Worm (Caenorhabditis elegans) whole organism, L1 larva: ENCODE results near the gene clc-7.
A peak's percentile ranks its signal among the peaks of the same experiment; 100 is the strongest.

Experiments
- C16A3.4 ChIP-seq: fragments of 150-350 bp; optimal IDR thresholded peaks from 2 replicates; lab custom pipeline; 2014; ENCODE audit warnings: missing biosample characterization, missing genetic modification characterization
- aha-1 ChIP-seq: fragments of 150-350 bp; optimal IDR thresholded peaks from 2 replicates; lab custom pipeline; 2014; ENCODE audit warnings: missing biosample characterization, missing genetic modification characterization
- alr-1 ChIP-seq: fragments of 200-800 bp; sonication (Bioruptor generic); optimal IDR thresholded peaks from 2 replicates; lab custom pipeline; 2018; ENCODE audit warnings: borderline replicate concordance, mild to moderate bottlenecking, missing genetic modification characterization, missing compliant biosample characterization
- ama-1 ChIP-seq: fragments of 150-350 bp; optimal IDR thresholded peaks from 2 replicates; lab custom pipeline; 2014
- blmp-1 ChIP-seq: fragments of 150-350 bp; optimal IDR thresholded peaks from 2 replicates; lab custom pipeline; 2014; ENCODE audit warnings: missing biosample characterization, missing genetic modification characterization
- ceh-8 ChIP-seq: fragments of 200-800 bp; sonication (Bioruptor generic); optimal IDR thresholded peaks from 2 replicates; lab custom pipeline; 2018; ENCODE audit warnings: mild to moderate bottlenecking, missing genetic modification characterization, moderate library complexity, missing compliant biosample characterization
- ceh-82 ChIP-seq, 3 experiments: fragments of 150-350 bp in 1 of 3; sonication (generic microtip) in 2 of 3; optimal IDR thresholded peaks; 2 replicates each; lab custom pipeline; 2014 to 2017; ENCODE audit warnings: missing biosample characterization in 3 of 3, missing genetic modification characterization in 3 of 3
- ceh-90 ChIP-seq: sonication (generic microtip); optimal IDR thresholded peaks from 2 replicates; lab custom pipeline; 2016; ENCODE audit warnings: missing genetic modification characterization, missing compliant biosample characterization
- dsc-1 ChIP-seq: sonication (generic microtip); optimal IDR thresholded peaks from 2 replicates; lab custom pipeline; 2016; ENCODE audit warnings: mild to moderate bottlenecking, missing genetic modification characterization, missing compliant biosample characterization
- efl-1 ChIP-seq, 4 experiments: fragments of 150-350 bp; optimal IDR thresholded peaks in 3 of 4; peaks in 1 of 4; 1 replicate in 1 of 4; 2 replicates in 3 of 4; lab custom pipeline; 2014; ENCODE audit warnings: missing biosample characterization in 2 of 4, missing genetic modification characterization in 2 of 4, missing genetic modification reagents in 2 of 4
- efl-3 ChIP-seq: fragments of 200-800 bp; sonication (Bioruptor generic); optimal IDR thresholded peaks from 2 replicates; lab custom pipeline; 2018; ENCODE audit warnings: mild to moderate bottlenecking, missing genetic modification characterization, missing compliant biosample characterization
- egl-13 ChIP-seq: sonication (generic microtip); optimal IDR thresholded peaks from 2 replicates; lab custom pipeline; 2016; ENCODE audit warnings: missing genotype, missing genetic modification reagents, missing genetic modification characterization, missing compliant biosample characterization
- egl-27 ChIP-seq, 2 experiments: fragments of 150-350 bp in 1 of 2; sonication (generic microtip); optimal IDR thresholded peaks; 3 replicates each; lab custom pipeline; 2017 to 2018; ENCODE audit warnings: missing biosample characterization in 2 of 2, missing genetic modification characterization in 2 of 2, missing genetic modification reagents in 2 of 2
- elt-2 ChIP-seq: sonication (generic microtip); optimal IDR thresholded peaks from 2 replicates; lab custom pipeline; 2016; ENCODE audit warnings: missing genetic modification characterization, mild to moderate bottlenecking, inconsistent platforms, missing compliant biosample characterization, missing genetic modification reagents
- fkh-4 ChIP-seq: sonication (generic microtip); optimal IDR thresholded peaks from 2 replicates; lab custom pipeline; 2016; ENCODE audit warnings: missing compliant biosample characterization, missing genetic modification characterization, borderline replicate concordance
- fkh-8 ChIP-seq: sonication (generic microtip); optimal IDR thresholded peaks from 2 replicates; lab custom pipeline; 2016; ENCODE audit warnings: mild to moderate bottlenecking, missing genetic modification characterization, missing compliant biosample characterization
- hpl-2 ChIP-seq: fragments of 150-350 bp; optimal IDR thresholded peaks from 2 replicates; lab custom pipeline; 2014; ENCODE audit warnings: missing biosample characterization, missing genetic modification reagents, missing genetic modification characterization
- irx-1 ChIP-seq: sonication (generic microtip); optimal IDR thresholded peaks from 2 replicates; lab custom pipeline; 2016; ENCODE audit warnings: missing genetic modification characterization, missing compliant biosample characterization
- isw-1 ChIP-seq: fragments of 200-800 bp; sonication (Bioruptor generic); IDR thresholded peaks from 2 replicates; pipeline ENCODE4 v1.3.6; 2022; ENCODE audit warnings: missing genetic modification characterization, missing compliant biosample characterization
- lin-39 ChIP-seq: fragments of 150-350 bp; optimal IDR thresholded peaks from 2 replicates; lab custom pipeline; 2014; ENCODE audit warnings: missing biosample characterization, missing genetic modification reagents, missing genetic modification characterization
- lir-3 ChIP-seq: sonication (generic microtip); optimal IDR thresholded peaks from 2 replicates; lab custom pipeline; 2016; ENCODE audit warnings: mild to moderate bottlenecking, missing genetic modification characterization, moderate library complexity, missing compliant biosample characterization; ENCODE audit not compliant: poor library complexity
- mep-1 ChIP-seq: fragments of 150-350 bp; optimal IDR thresholded peaks from 2 replicates; lab custom pipeline; 2014; ENCODE audit warnings: missing biosample characterization, missing genetic modification characterization
- nhr-11 ChIP-seq: fragments of 150-350 bp; optimal IDR thresholded peaks from 2 replicates; lab custom pipeline; 2014; ENCODE audit warnings: missing biosample characterization, missing genetic modification characterization
- nhr-19 ChIP-seq: fragments of 200-800 bp; sonication (Bioruptor generic); conservative IDR thresholded peaks from 2 replicates; pipeline ENCODE4 v1.3.6; 2022; ENCODE audit warnings: missing genetic modification characterization, missing compliant biosample characterization
- nhr-20 ChIP-seq: sonication (generic microtip); optimal IDR thresholded peaks from 2 replicates; lab custom pipeline; 2016; ENCODE audit warnings: mild to moderate bottlenecking, missing genetic modification characterization, missing compliant biosample characterization
- nhr-237 ChIP-seq: fragments of 150-350 bp; optimal IDR thresholded peaks from 2 replicates; lab custom pipeline; 2014; ENCODE audit warnings: missing biosample characterization, missing genetic modification characterization
- nhr-47 ChIP-seq: sonication (generic microtip); optimal IDR thresholded peaks from 2 replicates; lab custom pipeline; 2016; ENCODE audit warnings: mild to moderate bottlenecking, missing genetic modification characterization, moderate library complexity, missing compliant biosample characterization
- nhr-71 ChIP-seq: sonication (generic microtip); optimal IDR thresholded peaks from 2 replicates; lab custom pipeline; 2016; ENCODE audit warnings: mild to moderate bottlenecking, missing genetic modification characterization, moderate library complexity, missing compliant biosample characterization
- nhr-77 ChIP-seq: fragments of 150-350 bp; optimal IDR thresholded peaks from 2 replicates; lab custom pipeline; 2014; ENCODE audit warnings: missing biosample characterization, missing genetic modification characterization
- nhr-84 ChIP-seq: sonication (generic microtip); optimal IDR thresholded peaks from 2 replicates; lab custom pipeline; 2017; ENCODE audit warnings: missing biosample characterization, missing genetic modification characterization
- nhr-90 ChIP-seq: sonication (generic microtip); optimal IDR thresholded peaks from 2 replicates; lab custom pipeline; 2016; ENCODE audit warnings: mild to moderate bottlenecking, missing genetic modification characterization, missing compliant biosample characterization; ENCODE audit not compliant: poor library complexity
- pax-3 ChIP-seq: fragments of 200-800 bp; sonication (Bioruptor generic); optimal IDR thresholded peaks from 2 replicates; lab custom pipeline; 2018; ENCODE audit warnings: mild to moderate bottlenecking, missing genetic modification characterization, moderate library complexity, missing compliant biosample characterization
- pqm-1 ChIP-seq: sonication (generic microtip); optimal IDR thresholded peaks from 3 replicates; lab custom pipeline; 2017; ENCODE audit warnings: missing biosample characterization, missing genetic modification characterization
- rnt-1 ChIP-seq: sonication (generic microtip); optimal IDR thresholded peaks from 2 replicates; lab custom pipeline; 2016; ENCODE audit warnings: mild to moderate bottlenecking, missing genetic modification characterization, moderate library complexity, missing compliant biosample characterization
- skn-1 ChIP-seq: fragments of 150-350 bp; optimal IDR thresholded peaks from 2 replicates; lab custom pipeline; 2014; ENCODE audit warnings: missing biosample characterization, missing genetic modification characterization
- snpc-4 ChIP-seq: fragments of 150-350 bp; optimal IDR thresholded peaks from 2 replicates; lab custom pipeline; 2014; ENCODE audit warnings: missing biosample characterization, missing genetic modification characterization
- snu-23 ChIP-seq: sonication (generic microtip); optimal IDR thresholded peaks from 2 replicates; lab custom pipeline; 2016; ENCODE audit warnings: missing genetic modification characterization, missing compliant biosample characterization
- sox-4 ChIP-seq: sonication (generic microtip); optimal IDR thresholded peaks from 2 replicates; lab custom pipeline; 2016; ENCODE audit warnings: missing genetic modification characterization, missing compliant biosample characterization
- sptf-1 ChIP-seq: fragments of 150-350 bp; optimal IDR thresholded peaks from 2 replicates; lab custom pipeline; 2014; ENCODE audit warnings: missing biosample characterization, missing genetic modification characterization
- sup-37 ChIP-seq: fragments of 200-800 bp; sonication (Bioruptor generic); optimal IDR thresholded peaks from 2 replicates; lab custom pipeline; 2018; ENCODE audit warnings: mild to moderate bottlenecking, missing genetic modification characterization, missing compliant biosample characterization
- swsn-7 ChIP-seq: sonication (generic microtip); optimal IDR thresholded peaks from 2 replicates; lab custom pipeline; 2016; ENCODE audit warnings: missing genetic modification characterization, missing compliant biosample characterization
- tbx-2 ChIP-seq: sonication (generic microtip); optimal IDR thresholded peaks from 2 replicates; lab custom pipeline; 2016; ENCODE audit warnings: missing genetic modification characterization, missing compliant biosample characterization
- unc-86 ChIP-seq: sonication (generic microtip); optimal IDR thresholded peaks from 2 replicates; lab custom pipeline; 2016; ENCODE audit warnings: missing genetic modification characterization, missing compliant biosample characterization
- vab-15 ChIP-seq: sonication (generic microtip); optimal IDR thresholded peaks from 2 replicates; lab custom pipeline; 2017; ENCODE audit warnings: missing genotype, mild to moderate bottlenecking, missing genetic modification characterization, missing compliant biosample characterization
- zag-1 ChIP-seq: fragments of 150-350 bp; optimal IDR thresholded peaks from 2 replicates; lab custom pipeline; 2014; ENCODE audit warnings: missing biosample characterization, missing genetic modification characterization
- zip-4 ChIP-seq: fragments of 200-800 bp; sonication (Bioruptor generic); optimal IDR thresholded peaks from 2 replicates; lab custom pipeline; 2018; ENCODE audit warnings: mild to moderate bottlenecking, missing genetic modification characterization, moderate library complexity, missing compliant biosample characterization

clc-7 gene

ce11 chrX:5119246-5119645, 51.4 kb downstream of the clc-7 start (continued):
- TF ChIP-seq efl-1 (optimal IDR thresholded peaks at IDR 0.05; lab: Kevin White, UChicago), result peak in 1 of 2 experiments; percentile 21
- TF ChIP-seq efl-1 (GFP tag; optimal IDR thresholded peaks at IDR 0.05 in 1 of 2; lab: Kevin White, UChicago), result peak in 1 of 2 experiments; percentile 24
- TF ChIP-seq sup-37 (GFP tag; lab: Kevin White, UChicago), result no peak
- peak; percentile 81 for TF ChIP-seq snu-23 (GFP tag; lab: Kevin White, UChicago)
- TF ChIP-seq nhr-77 (tag; lab: Kevin White, UChicago), result peak; percentile 22
- TF ChIP-seq nhr-90 (tag; lab: Kevin White, UChicago), result peak; percentile 70
- peak; percentile 59 for TF ChIP-seq rnt-1 (tag; lab: Kevin White, UChicago)
- TF ChIP-seq nhr-71 (tag; lab: Kevin White, UChicago), result peak; percentile 80

ce11 chrX:5119686-5120085, 51.8 kb downstream of the clc-7 start:
- TF ChIP-seq lir-3 (no peak), nhr-19 (GFP tag; lab: Robert Waterston, UW) (no peak), nhr-20 (tag; lab: Kevin White, UChicago) (no peak), zag-1 (tag; lab: Kevin White, UChicago) (no peak), nhr-47 (tag; lab: Kevin White, UChicago) (no peak), swsn-7 (tag; lab: Kevin White, UChicago) (no peak), blmp-1 (tag; lab: Kevin White, UChicago) (no peak), elt-2 (no peak), sox-4 (tag; lab: Kevin White, UChicago) (no peak), C16A3.4 (tag; lab: Kevin White, UChicago) (no peak), nhr-237 (tag; lab: Kevin White, UChicago) (no peak), sptf-1 (no peak), ceh-90 (tag; lab: Kevin White, UChicago) (no peak), aha-1 (tag; lab: Kevin White, UChicago) (no peak), vab-15 (tag; lab: Kevin White, UChicago) (no peak), tbx-2 (no peak), egl-13 (tag; lab: Kevin White, UChicago) (no peak)

ce11 chrX:5120196-5120595, 52.3 kb downstream of the clc-7 start:
- TF ChIP-seq snpc-4 (tag; lab: Kevin White, UChicago) (no peak), egl-27 (tag; optimal IDR thresholded peaks at IDR 0.05; lab: Kevin White, UChicago) (no peak), isw-1 (no peak), nhr-11 (tag; lab: Kevin White, UChicago) (no peak), efl-3 (no peak), ama-1 (lab: Kevin White, UChicago) (peak; percentile 37), ceh-8 (no peak)

- TF ChIP-seq dsc-1, result peak; percentile 32
- TF ChIP-seq blmp-1 (tag; lab: Kevin White, UChicago), result peak; percentile 64
- TF ChIP-seq elt-2, result no peak
- TF ChIP-seq, all 84 proteins: peak for 2
Observed at ce11 chrX:5120807-5121206, 52.9 kb downstream of the clc-7 start.

ce11 chrX:5121789-5122188, 53.9 kb downstream of the clc-7 start:
- TF ChIP-seq tbx-2 (peak; percentile 12), skn-1 (tag; lab: Kevin White, UChicago) (peak; percentile 3), ama-1 (lab: Kevin White, UChicago) (no peak), alr-1 (tag; lab: Kevin White, UChicago) (no peak), zip-4 (GFP tag; lab: Kevin White, UChicago) (no peak), mep-1 (peak; percentile 11), nhr-84 (no peak), efl-1 (optimal IDR thresholded peaks at IDR 0.05; lab: Kevin White, UChicago) (no peak), efl-1 (GFP tag; optimal IDR thresholded peaks at IDR 0.05 in 1 of 2; lab: Kevin White, UChicago) (no peak), fkh-4 (tag; lab: Kevin White, UChicago) (no peak), pax-3 (tag; lab: Kevin White, UChicago) (no peak), nhr-19 (GFP tag; lab: Robert Waterston, UW) (0 out of 2 replicates have a peak, but pooled peaks have one; percentile 11), nhr-20 (tag; lab: Kevin White, UChicago) (no peak), unc-86 (tag; lab: Kevin White, UChicago) (peak; percentile 64), ceh-82 (tag; optimal IDR thresholded peaks at IDR 0.05; lab: Kevin White, UChicago) (peak; percentile 10 to 56 (median 10)), lin-39 (tag; lab: Kevin White, UChicago) (no peak), nhr-47 (tag; lab: Kevin White, UChicago) (peak; percentile 38), fkh-8 (tag; lab: Kevin White, UChicago) (peak; percentile 76), hpl-2 (GFP tag; lab: Kevin White, UChicago) (no peak), irx-1 (tag; lab: Kevin White, UChicago) (peak; percentile 33), pqm-1 (tag; lab: Kevin White, UChicago) (no peak)
